Fruit fly (Drosophila melanogaster): Measurements from ENCODE around the gene CG11983.

Gene CG11983

DNA sequence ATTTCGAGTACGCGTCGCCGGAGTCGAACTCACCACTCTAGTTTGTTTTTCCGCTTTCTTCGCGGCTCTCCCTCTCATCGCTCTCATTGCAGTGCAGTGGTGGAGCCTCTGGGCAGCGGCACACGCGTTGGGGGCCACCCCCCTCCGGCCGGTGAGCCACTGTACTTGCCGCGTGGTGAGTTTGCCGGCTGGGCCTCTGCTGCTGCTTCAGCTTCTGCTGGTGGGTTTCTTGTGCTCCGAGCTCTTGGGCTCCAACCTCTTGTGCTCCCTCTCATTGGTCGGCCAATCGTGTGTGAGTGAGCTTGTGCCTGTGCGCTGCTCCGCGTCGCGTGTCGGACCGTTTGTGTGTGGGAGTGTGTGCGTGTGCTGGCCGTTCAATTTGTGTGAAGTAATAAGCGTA lies 44.9 kb downstream of the CG11983 start (continued):
- peak; percentile 52 for TF ChIP-seq tx (GFP tag; optimal IDR thresholded peaks at IDR 0.05)
- no peak for TF ChIP-seq CG31441 (GFP tag; IDR thresholded peaks at IDR 0.05)
- peak; percentile 64 for TF ChIP-seq onecut (GFP tag; IDR thresholded peaks at IDR 0.05)
- TF ChIP-seq Fer3 (tag; optimal IDR thresholded peaks at IDR 0.05) = peak; percentile 52
- TF ChIP-seq prd (optimal IDR thresholded peaks at IDR 0.05) = no peak
- TF ChIP-seq prd (GFP tag; IDR thresholded peaks at IDR 0.05) = no peak
- no peak for TF ChIP-seq CG10321 (GFP tag; IDR thresholded peaks at IDR 0.05)
- TF ChIP-seq CG10654 (GFP tag; optimal IDR thresholded peaks at IDR 0.05) = no peak
- TF ChIP-seq CG7963 (GFP tag; IDR thresholded peaks at IDR 0.05; ENCODE audit: partially characterized antibody) = no peak
- no peak for TF ChIP-seq Adf1 (GFP tag; IDR thresholded peaks at IDR 0.05)
- no peak for TF ChIP-seq insv (GFP tag; optimal IDR thresholded peaks at IDR 0.05)
- TF ChIP-seq abd-A (tag; optimal IDR thresholded peaks at IDR 0.05) = peak; percentile 86
- TF ChIP-seq sisA (GFP tag; IDR thresholded peaks at IDR 0.05) = no peak
- TF ChIP-seq CG31365 (tag; optimal IDR thresholded peaks at IDR 0.05) = peak; percentile 35
- peak; percentile 8 for TF ChIP-seq CG4328 (GFP tag; optimal IDR thresholded peaks at IDR 0.05)
- TF ChIP-seq sc (optimal IDR thresholded peaks at IDR 0.05) = no peak
- TF ChIP-seq sc (GFP tag; optimal IDR thresholded peaks at IDR 0.05) = no peak
- TF ChIP-seq CG13894 (tag; optimal IDR thresholded peaks at IDR 0.05) = peak; percentile 82
- TF ChIP-seq Dbx (GFP tag; IDR thresholded peaks at IDR 0.05) = no peak
- peak; percentile 64 for TF ChIP-seq Meics (GFP tag; optimal IDR thresholded peaks at IDR 0.05)
- no peak for TF ChIP-seq Drgx (GFP tag; IDR thresholded peaks at IDR 0.05)
- no peak for TF ChIP-seq fd96Cb (tag; optimal IDR thresholded peaks at IDR 0.05)
- no peak for TF ChIP-seq CG15601 (tag; optimal IDR thresholded peaks at IDR 0.05)
- no peak for TF ChIP-seq Gsc (GFP tag; IDR thresholded peaks at IDR 0.05)
- TF ChIP-seq NC2β (GFP tag; optimal IDR thresholded peaks at IDR 0.05) = peak; percentile 39
- TF ChIP-seq CG4404 (GFP tag; IDR thresholded peaks at IDR 0.05) = no peak
- peak; percentile 72 for TF ChIP-seq CG15514 (GFP tag; optimal IDR thresholded peaks at IDR 0.05)
- TF ChIP-seq sug (tag; optimal IDR thresholded peaks at IDR 0.05) = peak; percentile 93
- peak; percentile 10 for TF ChIP-seq az2 (GFP tag; optimal IDR thresholded peaks at IDR 0.05)
- TF ChIP-seq CG17612 (GFP tag; IDR thresholded peaks at IDR 0.05) = no peak
- TF ChIP-seq CG17802 (tag; optimal IDR thresholded peaks at IDR 0.05) = no peak
- TF ChIP-seq bowl (GFP tag; IDR thresholded peaks at IDR 0.05) = no peak
- TF ChIP-seq CG8924 (tag; optimal IDR thresholded peaks at IDR 0.05) = no peak
- TF ChIP-seq CG3726 (GFP tag; IDR thresholded peaks at IDR 0.05) = no peak
- TF ChIP-seq trem (tag; optimal IDR thresholded peaks at IDR 0.05) = peak; percentile 24
- peak; percentile 95 for TF ChIP-seq Nf-YC (tag; optimal IDR thresholded peaks at IDR 0.05)
- TF ChIP-seq CG9797 (GFP tag; optimal IDR thresholded peaks at IDR 0.05) = no peak
- TF ChIP-seq tna (GFP tag; IDR thresholded peaks at IDR 0.05; ENCODE audit: partially characterized antibody) = no peak
- no peak for TF ChIP-seq CG1529 (GFP tag; optimal IDR thresholded peaks at IDR 0.05)
- no peak for TF ChIP-seq ase (GFP tag; IDR thresholded peaks at IDR 0.05)
- TF ChIP-seq dysf (GFP tag; IDR thresholded peaks at IDR 0.05) = no peak
- no peak for TF ChIP-seq so (GFP tag; IDR thresholded peaks at IDR 0.05)
- no peak for TF ChIP-seq sna (GFP tag; IDR thresholded peaks at IDR 0.05; ENCODE audit: partially characterized antibody)
- peak; percentile 58; the same call in 1 of the 2 replicates for TF ChIP-seq CG6272 (GFP tag; IDR thresholded peaks at IDR 0.05)
- no peak for TF ChIP-seq esg (GFP tag; conservative IDR thresholded peaks at IDR 0.05)
- TF ChIP-seq CG3281 (GFP tag; optimal IDR thresholded peaks at IDR 0.05) = peak; percentile 37
- peak; percentile 65 for TF ChIP-seq yki (optimal IDR thresholded peaks at IDR 0.05)
- no peak for TF ChIP-seq CG3838 (GFP tag; optimal IDR thresholded peaks at IDR 0.05)
- TF ChIP-seq CG8944 (GFP tag; optimal IDR thresholded peaks at IDR 0.05) = peak; percentile 10
- TF ChIP-seq CG4282 (GFP tag; optimal IDR thresholded peaks at IDR 0.05) = peak; percentile 62
- no peak for TF ChIP-seq CG12659 (GFP tag; optimal IDR thresholded peaks at IDR 0.05)
- no peak for TF ChIP-seq CG5245 (GFP tag; optimal IDR thresholded peaks at IDR 0.05)
- TF ChIP-seq sens-2 (GFP tag; IDR thresholded peaks at IDR 0.05) = no peak

Data from whole organism, embryonic.